Fruit fly (Drosophila melanogaster) whole organism, adult: Measurements from ENCODE around the gene ppk20.

Experiments used
- CG11617 ChIP-seq: fragments of 200-800 bp; sonication (Bioruptor generic); optimal IDR thresholded peaks from 2 replicates; lab custom pipeline; 2017; ENCODE audit warnings: mild to moderate bottlenecking, missing biosample characterization, missing genetic modification reagents, missing genetic modification characterization
- CG12768 ChIP-seq: fragments of 200-800 bp; sonication (Bioruptor generic); optimal IDR thresholded peaks from 2 replicates; lab custom pipeline; 2017; ENCODE audit warnings: missing biosample characterization, missing genetic modification characterization, mild to moderate bottlenecking, moderate library complexity, missing genetic modification reagents
- CG14711 ChIP-seq: fragments of 200-800 bp; sonication (Bioruptor generic); optimal IDR thresholded peaks from 2 replicates; lab custom pipeline; 2018; ENCODE audit warnings: missing biosample characterization, mild to moderate bottlenecking, missing genetic modification characterization, moderate library complexity
- CG1620 ChIP-seq: fragments of 200-800 bp; sonication (Bioruptor generic); optimal IDR thresholded peaks from 2 replicates; lab custom pipeline; 2016; ENCODE audit warnings: missing biosample characterization, missing genetic modification characterization
- CG33017 ChIP-seq: fragments of 200-800 bp; sonication (Bioruptor generic); optimal IDR thresholded peaks from 2 replicates; lab custom pipeline; 2018; ENCODE audit warnings: missing biosample characterization, mild to moderate bottlenecking, missing genetic modification characterization, moderate library complexity
- CG5204 ChIP-seq: fragments of 200-800 bp; sonication (Bioruptor generic); optimal IDR thresholded peaks from 2 replicates; lab custom pipeline; 2016; ENCODE audit warnings: missing biosample characterization, missing genetic modification characterization
- CG7045 ChIP-seq: fragments of 200-800 bp; sonication (Bioruptor generic); optimal IDR thresholded peaks from 2 replicates; lab custom pipeline; 2017; ENCODE audit warnings: missing biosample characterization, mild to moderate bottlenecking, missing genetic modification characterization
- CG7101 ChIP-seq: fragments of 200-800 bp; sonication (Bioruptor generic); optimal IDR thresholded peaks from 2 replicates; lab custom pipeline; 2018; ENCODE audit warnings: missing biosample characterization, mild to moderate bottlenecking, missing genetic modification characterization, moderate library complexity
- Clk ChIP-seq: fragments of 200-800 bp; sonication (Bioruptor generic); optimal IDR thresholded peaks from 2 replicates; lab custom pipeline; 2017; ENCODE audit warnings: missing biosample characterization, missing genetic modification characterization
- Crg-1 ChIP-seq: fragments of 200-800 bp; sonication (Bioruptor generic); optimal IDR thresholded peaks from 2 replicates; lab custom pipeline; 2016; ENCODE audit warnings: missing biosample characterization, missing genetic modification characterization
- Hr96 ChIP-seq: fragments of 200-800 bp; sonication (Bioruptor generic); optimal IDR thresholded peaks from 2 replicates; lab custom pipeline; 2016; ENCODE audit warnings: missing biosample characterization, missing genetic modification characterization
- Mnt ChIP-seq: fragments of 200-800 bp; sonication (Bioruptor generic); optimal IDR thresholded peaks from 2 replicates; lab custom pipeline; 2016; ENCODE audit warnings: missing biosample characterization, mild to moderate bottlenecking, missing genetic modification characterization
- bab1 ChIP-seq: fragments of 200-800 bp; sonication (Bioruptor generic); optimal IDR thresholded peaks from 3 replicates; lab custom pipeline; 2019; ENCODE audit warnings: missing biosample characterization, mild to moderate bottlenecking, missing genetic modification characterization, moderate library complexity
- cic ChIP-seq: fragments of 200-800 bp; sonication (Bioruptor generic); optimal IDR thresholded peaks from 2 replicates; lab custom pipeline; 2017; ENCODE audit warnings: missing biosample characterization, mild to moderate bottlenecking, missing genetic modification characterization, moderate library complexity
- cnc ChIP-seq, 2 experiments: fragments of >200 bp; optimal IDR thresholded peaks; 2 replicates each; lab custom pipeline; 2017
- kay ChIP-seq: fragments of 200-800 bp; sonication (Bioruptor generic); peaks from one replicate; lab custom pipeline; 2016; ENCODE audit warnings: missing biosample characterization, missing genetic modification characterization, borderline replicate concordance
- ovo ChIP-seq: fragments of 200-800 bp; sonication (Bioruptor generic); optimal IDR thresholded peaks from 2 replicates; lab custom pipeline; 2016; ENCODE audit warnings: missing biosample characterization, missing genetic modification characterization
- pad ChIP-seq: fragments of 200-800 bp; sonication (Bioruptor generic); optimal IDR thresholded peaks from 3 replicates; lab custom pipeline; 2017; ENCODE audit warnings: missing biosample characterization, missing genetic modification characterization, mild to moderate bottlenecking, moderate library complexity, missing genetic modification reagents
- tj ChIP-seq: fragments of 200-800 bp; sonication (Bioruptor generic); optimal IDR thresholded peaks from 3 replicates; lab custom pipeline; 2017; ENCODE audit warnings: missing biosample characterization, mild to moderate bottlenecking, missing genetic modification characterization, moderate library complexity
- toe ChIP-seq: fragments of 200-800 bp; sonication (Bioruptor generic); optimal IDR thresholded peaks from 2 replicates; lab custom pipeline; 2016; ENCODE audit warnings: missing biosample characterization, missing genetic modification characterization

The ppk20 gene

DNA sequence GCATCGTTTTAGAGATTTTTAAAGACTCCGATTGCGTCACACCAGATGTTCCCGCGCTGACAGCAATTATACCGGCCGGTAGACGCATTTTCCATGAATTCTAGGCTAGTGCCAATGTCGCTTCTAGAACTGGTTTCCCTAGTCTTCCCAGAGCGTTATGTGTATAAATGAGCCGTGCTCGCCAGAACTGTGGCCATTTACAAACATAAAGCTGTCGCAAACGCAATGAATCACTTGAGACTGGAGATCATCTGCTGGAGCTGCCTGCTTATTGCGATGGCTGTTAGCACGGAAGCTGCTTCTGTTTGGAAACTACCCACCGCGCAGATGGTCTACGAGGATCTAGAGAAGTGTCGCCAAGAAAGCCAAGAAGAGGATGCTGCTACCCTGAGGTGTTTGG lies 45.6 kb upstream of the ppk20 start, which contains the start of gene Obp99d:
Gene Obp99d, plus strand, starts transcription at position 192 of the 400 bp plus-strand sequence.
- TF ChIP-seq CG5204 (GFP tag; lab: Kevin White, UChicago) (no peak), ovo (GFP tag; lab: Kevin White, UChicago) (no peak), cic (GFP tag; lab: Kevin White, UChicago) (no peak), CG1620 (GFP tag; lab: Kevin White, UChicago) (no peak), CG11617 (GFP tag; lab: Kevin White, UChicago) (no peak), toe (no peak), CG14711 (no peak)

DNA sequence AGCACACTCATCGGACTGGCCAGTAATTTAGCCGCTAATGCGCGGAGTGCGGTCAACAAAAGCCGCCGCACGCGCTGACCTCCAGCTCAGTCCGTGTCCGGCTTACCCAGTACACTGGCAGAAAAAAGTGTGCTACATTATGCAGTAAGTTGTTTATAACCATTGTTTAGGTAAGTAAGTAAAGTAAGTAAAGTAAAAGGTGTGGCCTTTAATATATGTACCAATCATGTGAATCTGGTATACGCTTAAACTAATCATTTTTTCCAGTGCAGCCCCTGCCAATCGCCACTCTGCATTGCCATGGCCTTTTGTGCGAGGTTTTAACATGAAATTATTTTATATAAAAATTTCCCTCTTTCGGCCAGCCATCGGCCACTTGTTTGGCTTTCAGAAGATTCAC lies 42.8 kb upstream of the ppk20 start:
- TF ChIP-seq Crg-1 (GFP tag; lab: Kevin White, UChicago): no peak
- TF ChIP-seq CG14711: no peak
- no peak for TF ChIP-seq bab1 (GFP tag; lab: Kevin White, UChicago)
- TF ChIP-seq CG33017 (tag; lab: Kevin White, UChicago): no peak
- no peak for TF ChIP-seq CG11617 (GFP tag; lab: Kevin White, UChicago)
- TF ChIP-seq CG7101 (tag; lab: Kevin White, UChicago): no peak
- no peak for TF ChIP-seq CG7045 (GFP tag; lab: Kevin White, UChicago)
- TF ChIP-seq tj: no peak
- TF ChIP-seq CG1620 (GFP tag; lab: Kevin White, UChicago): no peak
- no peak for TF ChIP-seq Clk (GFP tag; lab: Kevin White, UChicago)
- TF ChIP-seq ovo (GFP tag; lab: Kevin White, UChicago): no peak
- no peak for TF ChIP-seq pad (GFP tag; lab: Kevin White, UChicago)

DNA sequence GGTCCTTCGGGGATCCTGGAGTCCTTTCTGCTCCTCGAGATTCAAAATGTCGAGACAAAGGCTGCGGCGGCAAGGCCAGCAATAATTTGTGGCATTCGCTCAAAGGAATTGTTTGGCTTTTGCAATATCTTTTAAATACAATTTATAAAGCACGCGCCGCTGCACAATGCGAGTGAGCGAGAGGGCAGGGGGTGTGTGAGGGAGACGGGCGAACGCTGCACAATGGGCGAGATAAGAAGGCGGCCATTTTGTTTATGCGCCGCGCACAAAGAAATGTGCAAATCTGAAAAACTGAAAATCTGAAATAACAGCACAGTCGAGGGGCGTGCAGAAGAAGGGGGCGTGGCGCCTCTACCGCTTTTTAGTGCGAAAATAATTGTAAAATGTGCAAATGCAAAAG lies 39.6 kb upstream of the ppk20 start:
- TF ChIP-seq bab1 (GFP tag; lab: Kevin White, UChicago): no peak
- no peak for TF ChIP-seq CG33017 (tag; lab: Kevin White, UChicago)
- TF ChIP-seq CG7101 (tag; lab: Kevin White, UChicago): no peak

DNA sequence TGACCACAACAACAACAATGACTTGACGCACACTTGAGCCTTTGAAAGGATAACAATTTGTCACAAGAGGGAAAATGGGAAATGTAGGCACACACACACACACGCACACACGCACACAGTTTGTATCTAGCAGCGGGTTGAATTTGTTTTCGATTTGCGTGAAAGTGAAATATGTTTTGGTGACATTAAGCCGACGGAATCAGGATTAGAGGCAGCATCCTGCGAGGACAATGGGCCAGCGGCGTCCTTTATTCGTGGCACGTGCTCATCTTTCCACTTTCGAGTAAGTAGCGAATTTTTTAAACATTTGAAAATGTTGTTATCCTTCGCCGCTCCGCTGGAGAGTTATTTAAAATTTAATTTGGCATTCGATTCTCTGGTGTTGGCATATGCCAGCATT lies 38.6 kb upstream of the ppk20 start:
- TF ChIP-seq CG7101 (tag; lab: Kevin White, UChicago) (no peak), kay (GFP tag; lab: Kevin White, UChicago) (no peak), CG7045 (GFP tag; lab: Kevin White, UChicago) (no peak), CG1620 (GFP tag; lab: Kevin White, UChicago) (no peak), cnc (optimal IDR thresholded peaks at IDR 0.05; lab: Kevin White, UChicago) (no peak), Mnt (GFP tag; lab: Kevin White, UChicago) (no peak), ovo (GFP tag; lab: Kevin White, UChicago) (no peak), bab1 (GFP tag; lab: Kevin White, UChicago) (no peak), CG33017 (tag; lab: Kevin White, UChicago) (no peak), CG14711 (no peak), CG5204 (GFP tag; lab: Kevin White, UChicago) (no peak), toe (no peak), tj (no peak), Clk (GFP tag; lab: Kevin White, UChicago) (no peak), CG11617 (GFP tag; lab: Kevin White, UChicago) (no peak), Crg-1 (GFP tag; lab: Kevin White, UChicago) (no peak), Hr96 (GFP tag; lab: Kevin White, UChicago) (no peak), CG12768 (GFP tag; lab: Kevin White, UChicago) (no peak), pad (GFP tag; lab: Kevin White, UChicago) (no peak), cic (GFP tag; lab: Kevin White, UChicago) (no peak)

DNA sequence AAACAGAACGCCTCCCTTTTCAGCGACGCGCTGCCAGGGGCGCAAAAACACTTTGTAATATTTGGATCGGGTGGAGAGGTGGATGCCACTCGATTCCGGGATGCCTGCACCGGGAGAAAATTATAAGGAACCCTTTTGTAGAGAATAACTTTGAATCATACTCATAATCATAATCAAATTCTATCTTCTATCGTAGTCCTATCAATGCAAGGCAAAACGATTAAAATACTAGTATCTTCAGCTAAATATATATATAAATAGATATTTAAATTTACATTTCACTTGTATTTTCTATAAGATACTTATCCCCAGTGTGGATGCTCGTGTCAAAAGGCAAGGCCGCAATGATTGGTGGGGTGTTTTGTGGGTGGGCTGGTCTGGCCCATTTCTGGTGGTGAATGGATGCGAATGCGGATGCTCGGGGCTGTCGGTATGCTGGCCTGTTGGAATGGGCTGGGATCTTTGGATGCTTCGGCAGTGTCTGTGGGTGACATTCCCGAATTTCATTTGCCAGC lies 37.2 kb upstream of the ppk20 start:
- TF ChIP-seq CG7045 (GFP tag; lab: Kevin White, UChicago): no peak
- no peak for TF ChIP-seq CG11617 (GFP tag; lab: Kevin White, UChicago)
- TF ChIP-seq ovo (GFP tag; lab: Kevin White, UChicago): no peak
- no peak for TF ChIP-seq CG14711
- TF ChIP-seq CG33017 (tag; lab: Kevin White, UChicago): no peak
- TF ChIP-seq Crg-1 (GFP tag; lab: Kevin White, UChicago): no peak
- no peak for TF ChIP-seq cic (GFP tag; lab: Kevin White, UChicago)
- TF ChIP-seq bab1 (GFP tag; lab: Kevin White, UChicago): no peak
- no peak for TF ChIP-seq CG1620 (GFP tag; lab: Kevin White, UChicago)

DNA sequence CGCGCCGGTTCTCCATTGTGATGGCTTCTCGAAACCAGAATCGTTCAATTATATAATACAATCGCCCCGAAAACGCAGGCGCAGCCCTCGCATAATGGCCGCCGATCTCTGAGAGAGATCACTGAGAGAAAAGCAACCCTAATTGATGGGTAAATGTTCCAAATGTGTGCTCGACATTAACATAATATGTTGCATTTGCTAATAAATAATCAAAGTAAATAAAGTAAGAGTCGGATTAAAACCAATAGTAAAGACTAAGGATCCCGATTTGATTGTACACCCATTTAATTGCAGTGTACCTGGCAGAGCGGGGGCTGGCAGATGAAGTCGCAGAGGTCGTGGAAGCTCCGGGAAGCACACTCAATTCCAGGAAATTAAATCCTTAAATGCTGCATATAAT lies 35.9 kb upstream of the ppk20 start:
- no peak for TF ChIP-seq CG14711
- no peak for TF ChIP-seq CG7101 (tag; lab: Kevin White, UChicago)
- TF ChIP-seq Hr96 (GFP tag; lab: Kevin White, UChicago): no peak
- TF ChIP-seq cic (GFP tag; lab: Kevin White, UChicago): no peak
- TF ChIP-seq CG33017 (tag; lab: Kevin White, UChicago): no peak
- TF ChIP-seq bab1 (GFP tag; lab: Kevin White, UChicago): no peak
- TF ChIP-seq pad (GFP tag; lab: Kevin White, UChicago): no peak
- no peak for TF ChIP-seq Crg-1 (GFP tag; lab: Kevin White, UChicago)
- TF ChIP-seq tj: no peak
- no peak for TF ChIP-seq CG1620 (GFP tag; lab: Kevin White, UChicago)
- no peak for TF ChIP-seq kay (GFP tag; lab: Kevin White, UChicago)
- TF ChIP-seq CG7045 (GFP tag; lab: Kevin White, UChicago): no peak
- no peak for TF ChIP-seq ovo (GFP tag; lab: Kevin White, UChicago)
- TF ChIP-seq cnc (optimal IDR thresholded peaks at IDR 0.05; lab: Kevin White, UChicago): no peak
